Fruit fly (Drosophila melanogaster): ENCODE measurements around the gene Jon65Aii.

Gene Jon65Aii

dm6 chr3L:6034916-6035315, 17.2 kb upstream of the Jon65Aii start, which contains the start of gene yip7:
TSS of gene yip7 (plus strand) at chr3L:6035216.
- TF ChIP-seq lbe (GFP tag; optimal IDR thresholded peaks at IDR 0.05) (no peak), B-H1 (GFP tag; IDR thresholded peaks at IDR 0.05) (no peak), toy (GFP tag; IDR thresholded peaks at IDR 0.05) (no peak), btn (GFP tag; optimal IDR thresholded peaks at IDR 0.05) (no peak), CG17186 (GFP tag; optimal IDR thresholded peaks at IDR 0.05) (no peak), hkb (optimal IDR thresholded peaks at IDR 0.05) (no peak), hkb (GFP tag; IDR thresholded peaks at IDR 0.05) (no peak), exex (tag; optimal IDR thresholded peaks at IDR 0.05) (peak; percentile 41), CG31388 (GFP tag; optimal IDR thresholded peaks at IDR 0.05) (no peak)

dm6 chr3L:6036141-6036540, 16.0 kb upstream of the Jon65Aii start:
- TF ChIP-seq CG10366 (GFP tag; IDR thresholded peaks at IDR 0.05) (no peak), sug (tag; optimal IDR thresholded peaks at IDR 0.05) (peak; percentile 26), D19A (tag; optimal IDR thresholded peaks at IDR 0.05) (peak; percentile 30)

DNA sequence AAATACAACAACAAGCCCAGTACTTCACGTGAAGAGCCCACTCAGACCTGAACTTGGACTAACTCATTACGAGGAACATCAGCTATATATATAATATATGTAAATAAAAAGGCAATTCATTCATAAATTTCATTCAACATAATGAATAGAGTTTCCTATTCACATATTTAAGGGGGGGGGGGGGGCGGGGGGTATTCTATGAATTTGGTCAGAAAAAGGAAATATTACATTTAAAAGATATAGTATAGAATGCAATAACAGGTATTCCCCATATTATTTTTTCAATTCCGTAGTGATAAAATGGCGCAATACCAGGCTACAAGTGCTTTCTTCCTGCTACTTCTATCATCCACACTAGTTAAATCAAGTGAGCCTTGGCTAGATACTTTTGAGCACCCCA, 15.3 kb upstream of the Jon65Aii start, which contains the start of gene CG6462:
TSS of gene CG6462 (plus strand) at position 301 of the 400 bp plus-strand sequence.
- TF ChIP-seq sens (GFP tag) (peak; percentile 23), lola (GFP tag; optimal IDR thresholded peaks at IDR 0.05) (no peak)

dm6 chr3L:6038720-6039205, 13.4 kb upstream of the Jon65Aii start, which contains the start of gene Jon65Aiv:
TSS of gene Jon65Aiv (plus strand) at chr3L:6039155.
- TF ChIP-seq CG6175 (GFP tag; IDR thresholded peaks at IDR 0.05) (no peak), CG3995 (GFP tag; optimal IDR thresholded peaks at IDR 0.05) (no peak), CG17912 (GFP tag; optimal IDR thresholded peaks at IDR 0.05) (no peak), exex (tag; optimal IDR thresholded peaks at IDR 0.05) (peak; percentile 97), ATbp (GFP tag; optimal IDR thresholded peaks at IDR 0.05) (no peak), CG13424 (tag; optimal IDR thresholded peaks at IDR 0.05) (no peak), sug (tag; optimal IDR thresholded peaks at IDR 0.05) (peak; percentile 81), Hmx (GFP tag; optimal IDR thresholded peaks at IDR 0.05) (no peak), gro (GFP tag; optimal IDR thresholded peaks at IDR 0.05) (peak; percentile 21), CG11504 (tag; optimal IDR thresholded peaks at IDR 0.05) (no peak), CG34376 (GFP tag; optimal IDR thresholded peaks at IDR 0.05) (peak; percentile 70), CG6765 (GFP tag; optimal IDR thresholded peaks at IDR 0.05) (no peak), CG4730 (GFP tag; IDR thresholded peaks at IDR 0.05) (no peak), D19B (GFP tag; optimal IDR thresholded peaks at IDR 0.05) (no peak), dimm (GFP tag; IDR thresholded peaks at IDR 0.05) (no peak), tap (tag; optimal IDR thresholded peaks at IDR 0.05) (no peak), B-H2 (GFP tag; optimal IDR thresholded peaks at IDR 0.05) (no peak), ab (GFP tag; optimal IDR thresholded peaks at IDR 0.05) (no peak), CG18599 (GFP tag; optimal IDR thresholded peaks at IDR 0.05) (peak; percentile 8), oc (tag; optimal IDR thresholded peaks at IDR 0.05) (no peak), CG12659 (GFP tag; optimal IDR thresholded peaks at IDR 0.05) (no peak), slbo (GFP tag; IDR thresholded peaks at IDR 0.05) (no peak), Ets65A (GFP tag) (peak; percentile 20), Awh (GFP tag; IDR thresholded peaks at IDR 0.05) (no peak), YL-1 (GFP tag; optimal IDR thresholded peaks at IDR 0.05) (no peak), CG4404 (GFP tag; IDR thresholded peaks at IDR 0.05) (no peak), trh (GFP tag; optimal IDR thresholded peaks at IDR 0.05) (no peak), CG15479 (GFP tag; optimal IDR thresholded peaks at IDR 0.05) (no peak), sens-2 (GFP tag; IDR thresholded peaks at IDR 0.05) (no peak), Max (GFP tag; optimal IDR thresholded peaks at IDR 0.05) (no peak), esg (GFP tag; conservative IDR thresholded peaks at IDR 0.05) (no peak), chm (GFP tag; IDR thresholded peaks at IDR 0.05) (no peak), Hr51 (GFP tag; optimal IDR thresholded peaks at IDR 0.05) (no peak), Hr3 (GFP tag; optimal IDR thresholded peaks at IDR 0.05) (no peak), nerfin-1 (tag; optimal IDR thresholded peaks at IDR 0.05) (no peak)

All from whole organism, embryonic.